Worm (Caenorhabditis elegans): Measurements from ENCODE around the gene oac-59.

DNA sequence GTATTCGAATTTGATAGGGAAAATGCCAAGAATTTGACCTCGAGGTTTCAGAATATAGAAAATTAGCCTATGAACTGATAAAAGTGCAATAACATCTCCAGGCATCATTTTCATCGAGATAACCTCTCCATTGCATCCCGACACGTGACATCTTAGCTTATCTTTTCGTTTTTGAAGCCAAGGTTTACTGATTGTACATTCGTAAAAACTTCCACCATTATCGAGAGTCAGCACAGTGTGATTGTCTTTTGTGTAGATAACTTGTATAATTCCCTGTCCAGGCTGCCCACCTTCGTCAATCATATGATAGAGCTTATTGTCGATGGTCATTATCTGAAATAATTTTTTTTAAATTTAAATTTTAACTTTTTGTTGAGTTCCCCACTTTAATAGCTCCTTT lies 26.7 kb downstream of the oac-59 start:
- TF ChIP-seq nhr-120 (GFP tag; IDR thresholded peaks at IDR 0.05) (no peak), D2030.7 (GFP tag; IDR thresholded peaks at IDR 0.05) (no peak), pha-4 (tag; optimal IDR thresholded peaks at IDR 0.05) (no peak), atf-7 (tag; optimal IDR thresholded peaks at IDR 0.05) (no peak), lin-40 (tag; optimal IDR thresholded peaks at IDR 0.05) (no peak), him-1 (tag; optimal IDR thresholded peaks at IDR 0.05) (no peak), athp-1 (tag; optimal IDR thresholded peaks at IDR 0.05) (no peak), lin-35 (GFP tag; optimal IDR thresholded peaks at IDR 0.05) (no peak), aptf-2 (GFP tag; conservative IDR thresholded peaks at IDR 0.05) (no peak)
